Worm (Caenorhabditis elegans) whole organism, early embryonic: Measurements from ENCODE around the gene F10E7.6.

ENCODE experiments used
- B0310.2 ChIP-seq: sonication (generic microtip); optimal IDR thresholded peaks from 2 replicates; lab custom pipeline; 2016; ENCODE audit warnings: mild to moderate bottlenecking, missing genetic modification characterization, missing compliant biosample characterization
- F13C5.2 ChIP-seq: sonication (generic microtip); optimal IDR thresholded peaks from 2 replicates; lab custom pipeline; 2017; ENCODE audit warnings: mild to moderate bottlenecking, missing genetic modification characterization, inconsistent platforms, missing compliant biosample characterization
- ama-1 ChIP-seq: fragments of 150-350 bp; optimal IDR thresholded peaks from 2 replicates; lab custom pipeline; 2014
- ceh-13 ChIP-seq: fragments of 200-800 bp; sonication (Bioruptor generic); optimal IDR thresholded peaks from 2 replicates; lab custom pipeline; 2018; ENCODE audit warnings: mild to moderate bottlenecking, missing genetic modification characterization, missing compliant biosample characterization
- ceh-36 ChIP-seq: sonication (generic microtip); optimal IDR thresholded peaks from 2 replicates; lab custom pipeline; 2016; ENCODE audit warnings: missing genetic modification characterization, inconsistent platforms, missing compliant biosample characterization
- flt-1 ChIP-seq: fragments of 200-800 bp; sonication (Bioruptor generic); IDR thresholded peaks from 2 replicates; pipeline ENCODE4 v1.3.6; 2022; ENCODE audit warnings: missing genetic modification characterization, missing compliant biosample characterization
- hmbx-1 ChIP-seq: sonication (generic microtip); optimal IDR thresholded peaks from 2 replicates; lab custom pipeline; 2016; ENCODE audit warnings: mild to moderate bottlenecking, missing genetic modification characterization, missing compliant biosample characterization
- hmg-4 ChIP-seq: fragments of 200-800 bp; sonication (Bioruptor generic); optimal IDR thresholded peaks from 2 replicates; lab custom pipeline; 2018; ENCODE audit warnings: mild to moderate bottlenecking, missing genetic modification characterization, missing compliant biosample characterization
- scrt-1 ChIP-seq: fragments of 200-800 bp; sonication (Bioruptor generic); IDR thresholded peaks from 2 replicates; pipeline ENCODE4 v1.3.6; 2022; ENCODE audit warnings: missing genetic modification characterization, missing compliant biosample characterization
- tbx-37 ChIP-seq: fragments of 200-800 bp; sonication (Bioruptor generic); conservative IDR thresholded peaks from 2 replicates; pipeline ENCODE4 v1.3.6; 2022; ENCODE audit warnings: missing genetic modification reagents, missing genetic modification characterization, missing compliant biosample characterization
- tra-4 ChIP-seq: sonication (generic microtip); optimal IDR thresholded peaks from 2 replicates; lab custom pipeline; 2017; ENCODE audit warnings: missing genetic modification characterization, missing compliant biosample characterization

ce11 chrII:7112780-7113179 is at the start of gene F10E7.6:
- TF ChIP-seq flt-1 (GFP tag; lab: Robert Waterston, UW) = no peak
- no peak for TF ChIP-seq ceh-36
- no peak for TF ChIP-seq ama-1
- no peak for TF ChIP-seq B0310.2 (tag; lab: Kevin White, UChicago)
- no peak for TF ChIP-seq scrt-1
- no peak for TF ChIP-seq tra-4 (tag; lab: Kevin White, UChicago)
- TF ChIP-seq hmbx-1 (tag; lab: Kevin White, UChicago) = no peak
- TF ChIP-seq F13C5.2 (tag; lab: Kevin White, UChicago) = no peak
- TF ChIP-seq tbx-37 (GFP tag; lab: Robert Waterston, UW) = no peak
- TF ChIP-seq hmg-4 (GFP tag; lab: Kevin White, UChicago) = no peak
- no peak for TF ChIP-seq ceh-13 (GFP tag; lab: Kevin White, UChicago)
